Comparison of ENCODE assay signal across 2 worm cellular contexts in genomic region chrIV:6438051-6438450, ce11.
TF ChIP-seq lines count a peak whose summit lies in the region.

Gene dlc-5 (plus strand): TSS chrIV:6438204.

TF ChIP-seq in whole organism, L3 larva, 47 proteins besides CTCF, POLR2A, EP300 and RAD21:
- no peak for TF ChIP-seq hmg-11 (tag; optimal IDR thresholded peaks at IDR 0.05; lab: Kevin White, UChicago)
- TF ChIP-seq pha-4 (tag; optimal IDR thresholded peaks at IDR 0.05; lab: Kevin White, UChicago), result peak; percentile 57

TF ChIP-seq in whole organism, L4 larva, 104 proteins besides CTCF, POLR2A, EP300 and RAD21:
- TF ChIP-seq nhr-10 (tag; optimal IDR thresholded peaks at IDR 0.05; lab: Kevin White, UChicago) (no peak), spr-3 (GFP tag; optimal IDR thresholded peaks at IDR 0.05; lab: Kevin White, UChicago) (no peak), aha-1 (tag; lab: Kevin White, UChicago) (peak; percentile 94), arid-1 (GFP tag; conservative IDR thresholded peaks at IDR 0.05; lab: Robert Waterston, UW) (no peak), zip-11 (GFP tag; IDR thresholded peaks at IDR 0.05; lab: Robert Waterston, UW) (no peak), set-16 (GFP tag; IDR thresholded peaks at IDR 0.05; lab: Robert Waterston, UW) (no peak), ceh-44 (GFP tag; IDR thresholded peaks at IDR 0.05; lab: Robert Waterston, UW) (no peak), zip-2 (tag; optimal IDR thresholded peaks at IDR 0.05; lab: Kevin White, UChicago) (no peak)
TF ChIP-seq in whole organism, L4 larva: peak in this region for 1.

Comparison
In these comparisons a context has a peak if more than half of its experiments do, and no peak if none do; other contexts are left out.
1. Of the 28 proteins assayed by ChIP-seq in both whole organism, L4 larva and whole organism, L3 larva: peak only in whole organism, L4 larva: none; only in whole organism, L3 larva: pha-4; in both: none; in neither: 27.